Fruit fly (Drosophila melanogaster): ENCODE measurements around the gene CG3793.

CG3793 gene

DNA sequence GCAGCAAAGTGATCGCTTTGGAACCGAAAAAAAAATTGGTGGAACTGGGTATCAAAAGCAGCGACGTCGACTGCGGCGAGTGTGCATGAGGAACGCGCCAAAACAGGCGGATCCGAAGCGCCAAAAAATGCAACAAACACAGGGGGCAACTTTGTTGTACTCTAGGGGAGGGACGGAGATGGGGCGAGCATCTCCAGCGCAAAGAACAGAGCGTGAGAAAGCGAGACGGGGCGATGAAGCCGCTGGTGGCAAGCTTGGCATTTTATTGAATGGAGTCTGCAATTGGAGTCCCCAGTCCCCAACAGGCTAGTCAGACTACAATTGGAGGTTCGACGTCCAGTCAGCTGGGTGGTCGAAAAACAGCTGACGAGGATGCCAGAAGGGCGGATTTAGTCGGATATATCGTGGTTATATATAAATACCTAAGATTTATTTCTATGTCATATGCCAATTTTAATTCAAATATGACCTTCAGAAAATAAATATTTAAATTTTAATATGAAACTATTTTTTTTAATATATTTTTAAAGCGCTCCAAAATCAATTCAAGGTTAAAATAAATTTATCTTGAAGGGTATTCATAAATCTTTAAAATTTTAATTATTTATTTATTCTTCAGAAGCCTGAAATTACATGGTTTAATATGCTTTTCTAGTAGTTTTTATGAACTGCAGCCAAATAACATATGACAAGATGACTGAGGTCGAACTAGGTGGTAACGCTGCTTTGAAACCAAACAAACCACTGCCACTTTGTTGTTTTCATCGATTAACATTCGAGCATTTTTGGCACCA, 17.2 kb upstream of the CG3793 start (continued):
- TF ChIP-seq CG17385 (GFP tag; optimal IDR thresholded peaks at IDR 0.05) (peak; percentile 90), CG13775 (GFP tag; optimal IDR thresholded peaks at IDR 0.05) (peak; percentile 96), disco-r (GFP tag; optimal IDR thresholded peaks at IDR 0.05) (no peak), vfl (GFP tag; optimal IDR thresholded peaks at IDR 0.05) (peak; percentile 27), Fer3 (tag; optimal IDR thresholded peaks at IDR 0.05) (peak; percentile 84), h (optimal IDR thresholded peaks at IDR 0.05) (no peak), da (GFP tag; optimal IDR thresholded peaks at IDR 0.05) (no peak), Hr78 (GFP tag; optimal IDR thresholded peaks at IDR 0.05) (peak in 1 of 2 experiments; percentile 71), Ada2b (GFP tag; IDR thresholded peaks at IDR 0.05) (peak; percentile 74), Dfd (GFP tag; optimal IDR thresholded peaks at IDR 0.05) (no peak), Adf1 (GFP tag; IDR thresholded peaks at IDR 0.05) (peak; percentile 51), slbo (GFP tag; IDR thresholded peaks at IDR 0.05) (peak; percentile 84), sens-2 (GFP tag; IDR thresholded peaks at IDR 0.05) (no peak), CG1647 (GFP tag; optimal IDR thresholded peaks at IDR 0.05) (peak; percentile 17), CG30020 (tag; optimal IDR thresholded peaks at IDR 0.05) (peak; percentile 84), CG3163 (GFP tag; optimal IDR thresholded peaks at IDR 0.05) (no peak), hb (GFP tag; IDR thresholded peaks at IDR 0.05; ENCODE audit: partially characterized antibody) (no peak), CG9609 (GFP tag; optimal IDR thresholded peaks at IDR 0.05) (no peak), wdn (GFP tag; IDR thresholded peaks at IDR 0.05) (0 out of 2 replicates have a peak, but pooled peaks have one; percentile 52), CG5245 (GFP tag; optimal IDR thresholded peaks at IDR 0.05) (peak; percentile 74), ranshi (GFP tag; IDR thresholded peaks at IDR 0.05) (peak; percentile 81; the same call in 1 of the 2 replicates), CG34422 (GFP tag; IDR thresholded peaks at IDR 0.05) (peak; percentile 68; the same call in 2 of the 3 replicates), CG42726 (GFP tag; IDR thresholded peaks at IDR 0.05; ENCODE audit: partially characterized antibody) (no peak), ro (GFP tag; IDR thresholded peaks at IDR 0.05) (no peak; the same call in 1 of the 2 replicates), gcm (GFP tag; optimal IDR thresholded peaks at IDR 0.05) (peak; percentile 93), zfh2 (GFP tag; optimal IDR thresholded peaks at IDR 0.05) (peak; percentile 37), ERR (GFP tag; optimal IDR thresholded peaks at IDR 0.05) (no peak), slou (GFP tag; optimal IDR thresholded peaks at IDR 0.05) (peak; percentile 71), eve (GFP tag; optimal IDR thresholded peaks at IDR 0.05) (no peak), CG1832 (GFP tag; optimal IDR thresholded peaks at IDR 0.05) (peak; percentile 47), CG2678 (tag; optimal IDR thresholded peaks at IDR 0.05) (peak; percentile 97), CG3995 (GFP tag; optimal IDR thresholded peaks at IDR 0.05) (no peak), dm (GFP tag; optimal IDR thresholded peaks at IDR 0.05) (no peak), Mrtf (GFP tag; IDR thresholded peaks at IDR 0.05) (peak; percentile 51; the same call in 1 of the 3 replicates), Hmx (GFP tag; optimal IDR thresholded peaks at IDR 0.05) (no peak), dmrt11E (tag; optimal IDR thresholded peaks at IDR 0.05) (peak; percentile 97), GATAe (GFP tag; conservative IDR thresholded peaks at IDR 0.05) (no peak), Dll (GFP tag; IDR thresholded peaks at IDR 0.05; ENCODE audit: partially characterized antibody) (no peak), ATbp (GFP tag; optimal IDR thresholded peaks at IDR 0.05) (peak; percentile 75), CG6813 (GFP tag; optimal IDR thresholded peaks at IDR 0.05) (peak; percentile 87), CG33557 (GFP tag; optimal IDR thresholded peaks at IDR 0.05) (peak; percentile 98), CG10462 (GFP tag; optimal IDR thresholded peaks at IDR 0.05) (peak; percentile 68), sens (GFP tag) (peak; percentile 90), gfzf (GFP tag; optimal IDR thresholded peaks at IDR 0.05) (no peak), fd64A (GFP tag; optimal IDR thresholded peaks at IDR 0.05) (no peak), sisA (GFP tag; IDR thresholded peaks at IDR 0.05) (peak; percentile 72), CoRest (tag; optimal IDR thresholded peaks at IDR 0.05) (peak; percentile 98), fd102C (GFP tag; optimal IDR thresholded peaks at IDR 0.05) (no peak), Doc3 (GFP tag; IDR thresholded peaks at IDR 0.05; ENCODE audit: partially characterized antibody) (no peak)

Measured in whole organism, embryonic.